Worm (Caenorhabditis elegans): ENCODE measurements around the gene F35G2.5.

- TF ChIP-seq die-1 (tag; optimal IDR thresholded peaks at IDR 0.05) (no peak), ama-1 (optimal IDR thresholded peaks at IDR 0.05) (no peak), ama-1 (GFP tag; optimal IDR thresholded peaks at IDR 0.05) (no peak), lin-26 (GFP tag; IDR thresholded peaks at IDR 0.05) (no peak), sea-2 (GFP tag; IDR thresholded peaks at IDR 0.05) (no peak)
Observed at ce11 chrIV:12268272-12269045, 49.0 kb downstream of the F35G2.5 start, which contains the start of the genes ppm-1.H and rpl-34.

All from whole organism, young adult.